Worm (Caenorhabditis elegans): ENCODE results near the gene F36H9.10.

DNA sequence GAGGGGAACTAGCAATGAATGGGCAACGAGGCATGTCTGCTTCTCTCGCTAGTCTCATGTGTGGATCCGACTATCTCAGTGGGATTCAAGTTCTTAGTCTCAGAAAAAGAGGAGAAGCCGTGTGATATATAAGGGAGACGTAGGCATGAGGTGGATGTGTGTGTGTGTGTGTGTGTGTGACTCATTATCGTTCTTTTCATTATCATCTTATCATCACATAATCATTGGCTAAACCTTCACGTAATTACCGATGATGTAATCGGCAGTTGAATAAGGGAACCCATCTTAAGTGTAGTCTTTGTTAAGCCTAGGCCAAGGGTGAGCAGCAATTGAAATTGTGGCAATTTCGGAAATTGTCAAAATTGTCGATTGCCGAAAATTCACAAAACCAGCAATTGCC is 32.0 kb downstream of the F36H9.10 start, which contains the start of gene Y32G9B.1:
- TF ChIP-seq lin-14 (GFP tag; optimal IDR thresholded peaks at IDR 0.05) (no peak), nhr-12 (tag; optimal IDR thresholded peaks at IDR 0.05) (no peak), aly-2 (tag; optimal IDR thresholded peaks at IDR 0.05) (no peak), sptf-1 (tag; optimal IDR thresholded peaks at IDR 0.05) (no peak), unc-62 (GFP tag; optimal IDR thresholded peaks at IDR 0.05) (no peak), nhr-20 (tag; optimal IDR thresholded peaks at IDR 0.05) (no peak), C04F5.9 (tag; optimal IDR thresholded peaks at IDR 0.05) (no peak), nhr-76 (tag; optimal IDR thresholded peaks at IDR 0.05) (no peak), nhr-11 (tag; optimal IDR thresholded peaks at IDR 0.05) (no peak), mab-9 (GFP tag; IDR thresholded peaks at IDR 0.05) (no peak), alr-1 (tag; optimal IDR thresholded peaks at IDR 0.05; ENCODE audit: borderline replicate concordance) (no peak)
